Worm (Caenorhabditis elegans) whole organism, L3 larva: ENCODE results near the gene F49C5.3.

Experiments
- R02D3.7 ChIP-seq: fragments of 150-350 bp; optimal IDR thresholded peaks from 2 replicates; lab custom pipeline; 2014; ENCODE audit warnings: missing biosample characterization, missing genetic modification characterization
- ZK546.5 ChIP-seq: sonication (generic microtip); optimal IDR thresholded peaks from 2 replicates; lab custom pipeline; 2017; ENCODE audit warnings: missing biosample characterization, missing genetic modification characterization
- aly-2 ChIP-seq: fragments of 150-350 bp; optimal IDR thresholded peaks from 2 replicates; lab custom pipeline; 2014; ENCODE audit warnings: missing biosample characterization, missing genetic modification characterization
- ama-1 ChIP-seq: fragments of 150-350 bp; optimal IDR thresholded peaks from 2 replicates; lab custom pipeline; 2018
- ceh-16 ChIP-seq: sonication (generic microtip); optimal IDR thresholded peaks from 2 replicates; lab custom pipeline; 2017; ENCODE audit warnings: missing biosample characterization, missing genetic modification characterization
- ceh-28 ChIP-seq: fragments of 150-350 bp; optimal IDR thresholded peaks from 2 replicates; lab custom pipeline; 2014; ENCODE audit warnings: missing biosample characterization, missing genetic modification reagents, missing genetic modification characterization
- ceh-82 ChIP-seq: fragments of 150-350 bp; optimal IDR thresholded peaks from 2 replicates; lab custom pipeline; 2014; ENCODE audit warnings: missing biosample characterization, missing genetic modification characterization
- ceh-9 ChIP-seq: sonication (generic microtip); optimal IDR thresholded peaks from 2 replicates; lab custom pipeline; 2018; ENCODE audit warnings: missing biosample characterization, missing genetic modification characterization
- daf-12 ChIP-seq: fragments of 150-350 bp; optimal IDR thresholded peaks from 2 replicates; lab custom pipeline; 2014; ENCODE audit warnings: missing biosample characterization, missing genetic modification reagents, missing genetic modification characterization
- egl-27 ChIP-seq: sonication (generic microtip); optimal IDR thresholded peaks from 4 replicates; lab custom pipeline; 2017; ENCODE audit warnings: missing biosample characterization, missing genetic modification reagents, missing genetic modification characterization
- egl-5 ChIP-seq: fragments of 150-350 bp; optimal IDR thresholded peaks from 2 replicates; lab custom pipeline; 2017; ENCODE audit warnings: missing biosample characterization, missing genetic modification reagents, missing genetic modification characterization, inconsistent platforms
- elt-1 ChIP-seq: fragments of 150-350 bp; optimal IDR thresholded peaks from 2 replicates; lab custom pipeline; 2014; ENCODE audit warnings: missing biosample characterization, missing genetic modification characterization
- elt-2 ChIP-seq: sonication (generic microtip); optimal IDR thresholded peaks from 2 replicates; lab custom pipeline; 2016; ENCODE audit warnings: missing genetic modification reagents, mild to moderate bottlenecking, missing genetic modification characterization, missing compliant biosample characterization
- elt-3 ChIP-seq, 3 experiments: fragments of 150-350 bp in 1 of 3; sonication (generic microtip) in 2 of 3; optimal IDR thresholded peaks; 2 replicates in 2 of 3; 4 replicates in 1 of 3; lab custom pipeline; 2014 to 2017; ENCODE audit warnings: missing biosample characterization in 3 of 3, missing genetic modification characterization in 3 of 3
- eor-1 ChIP-seq, 2 experiments: fragments of 150-350 bp; optimal IDR thresholded peaks; 2 replicates each; lab custom pipeline; 2014 to 2018; ENCODE audit warnings: missing biosample characterization in 2 of 2, missing genetic modification characterization in 2 of 2
- fkh-10 ChIP-seq: sonication (generic microtip); optimal IDR thresholded peaks from 2 replicates; lab custom pipeline; 2017; ENCODE audit warnings: missing biosample characterization, missing genetic modification reagents, missing genetic modification characterization
- fkh-2 ChIP-seq: fragments of 150-350 bp; optimal IDR thresholded peaks from 2 replicates; lab custom pipeline; 2014; ENCODE audit warnings: missing biosample characterization, missing genetic modification reagents, missing genetic modification characterization
- fos-1 ChIP-seq: fragments of 150-350 bp; optimal IDR thresholded peaks from 2 replicates; lab custom pipeline; 2014; ENCODE audit warnings: missing biosample characterization, missing genetic modification characterization
- hmg-11 ChIP-seq: sonication (generic microtip); optimal IDR thresholded peaks from 2 replicates; lab custom pipeline; 2016; ENCODE audit warnings: missing genetic modification characterization, missing compliant biosample characterization
- jun-1 ChIP-seq: fragments of 150-350 bp; optimal IDR thresholded peaks from 2 replicates; lab custom pipeline; 2014; ENCODE audit warnings: missing biosample characterization, missing genetic modification reagents, missing genetic modification characterization
- lin-15B ChIP-seq: fragments of 150-350 bp; optimal IDR thresholded peaks from 2 replicates; lab custom pipeline; 2014; ENCODE audit warnings: missing biosample characterization, missing genetic modification characterization
- lin-39 ChIP-seq: fragments of 150-350 bp; optimal IDR thresholded peaks from 2 replicates; lab custom pipeline; 2018; ENCODE audit warnings: missing biosample characterization, missing genetic modification reagents, missing genetic modification characterization
- lsy-12 ChIP-seq: sonication (generic microtip); optimal IDR thresholded peaks from 2 replicates; lab custom pipeline; 2016; ENCODE audit warnings: mild to moderate bottlenecking, missing genetic modification characterization, missing compliant biosample characterization
- mdl-1 ChIP-seq: fragments of 150-350 bp; optimal IDR thresholded peaks from 2 replicates; lab custom pipeline; 2014; ENCODE audit warnings: missing biosample characterization, missing genetic modification characterization
- mml-1 ChIP-seq: fragments of 150-350 bp; sonication (generic microtip); optimal IDR thresholded peaks from 3 replicates; lab custom pipeline; 2014; ENCODE audit warnings: missing biosample characterization, missing genetic modification characterization
- nfya-1 ChIP-seq: sonication (generic microtip); optimal IDR thresholded peaks from 2 replicates; lab custom pipeline; 2017; ENCODE audit warnings: missing genetic modification characterization, mild to moderate bottlenecking, missing compliant biosample characterization, antibody characterized with exemption, moderate library complexity; ENCODE audit not compliant: insufficient read depth
- nhr-11 ChIP-seq: fragments of 150-350 bp; optimal IDR thresholded peaks from 2 replicates; lab custom pipeline; 2014; ENCODE audit warnings: missing biosample characterization, missing genetic modification characterization
- nhr-12 ChIP-seq: fragments of 150-350 bp; optimal IDR thresholded peaks from 2 replicates; lab custom pipeline; 2014; ENCODE audit warnings: missing biosample characterization, missing genetic modification characterization
- nhr-23 ChIP-seq: fragments of 150-350 bp; optimal IDR thresholded peaks from 2 replicates; lab custom pipeline; 2014; ENCODE audit warnings: missing biosample characterization, missing genetic modification reagents, missing genetic modification characterization
- nhr-237 ChIP-seq: fragments of 150-350 bp; optimal IDR thresholded peaks from 2 replicates; lab custom pipeline; 2014; ENCODE audit warnings: missing biosample characterization, missing genetic modification characterization
- nhr-25 ChIP-seq: sonication (generic microtip); optimal IDR thresholded peaks from 2 replicates; lab custom pipeline; 2017; ENCODE audit warnings: missing biosample characterization, missing genetic modification characterization
- nhr-28 ChIP-seq: fragments of 150-350 bp; optimal IDR thresholded peaks from 2 replicates; lab custom pipeline; 2014; ENCODE audit warnings: missing biosample characterization, missing genetic modification characterization
- nhr-43 ChIP-seq: sonication (generic microtip); optimal IDR thresholded peaks from 2 replicates; lab custom pipeline; 2016; ENCODE audit warnings: mild to moderate bottlenecking, missing genetic modification characterization, missing compliant biosample characterization; ENCODE audit not compliant: poor library complexity, severe bottlenecking
- nhr-67 ChIP-seq: fragments of 150-350 bp; optimal IDR thresholded peaks from 2 replicates; lab custom pipeline; 2014; ENCODE audit warnings: missing biosample characterization, missing genetic modification characterization
- nhr-76 ChIP-seq: fragments of 150-350 bp; sonication (generic microtip); optimal IDR thresholded peaks from 5 replicates; lab custom pipeline; 2014; ENCODE audit warnings: missing biosample characterization, missing genetic modification characterization
- nhr-77 ChIP-seq: fragments of 150-350 bp; optimal IDR thresholded peaks from 2 replicates; lab custom pipeline; 2014; ENCODE audit warnings: missing biosample characterization, missing genetic modification characterization
- pha-4 ChIP-seq: fragments of 150-350 bp; optimal IDR thresholded peaks from 2 replicates; lab custom pipeline; 2014; ENCODE audit warnings: missing biosample characterization, missing genetic modification reagents, missing genetic modification characterization
- pqm-1 ChIP-seq: fragments of 150-350 bp; optimal IDR thresholded peaks from 2 replicates; lab custom pipeline; 2017; ENCODE audit warnings: missing biosample characterization, missing genetic modification characterization, inconsistent platforms
- sea-2 ChIP-seq: fragments of 150-350 bp; sonication (generic microtip); optimal IDR thresholded peaks from 4 replicates; lab custom pipeline; 2014; ENCODE audit warnings: missing biosample characterization, missing genetic modification reagents, missing genetic modification characterization
- skn-1 ChIP-seq: fragments of 150-350 bp; optimal IDR thresholded peaks from 2 replicates; lab custom pipeline; 2014; ENCODE audit warnings: missing biosample characterization, missing genetic modification characterization
- snpc-4 ChIP-seq: fragments of 150-350 bp; optimal IDR thresholded peaks from 2 replicates; lab custom pipeline; 2014; ENCODE audit warnings: missing biosample characterization, missing genetic modification characterization
- tbx-2 ChIP-seq: sonication (generic microtip); optimal IDR thresholded peaks from 2 replicates; lab custom pipeline; 2016; ENCODE audit warnings: mild to moderate bottlenecking, missing genetic modification characterization, missing compliant biosample characterization
- unc-39 ChIP-seq: sonication (generic microtip); optimal IDR thresholded peaks from 4 replicates; lab custom pipeline; 2017; ENCODE audit warnings: missing biosample characterization, missing genetic modification characterization
- unc-62 ChIP-seq: fragments of 150-350 bp; sonication (generic microtip); optimal IDR thresholded peaks from 4 replicates; lab custom pipeline; 2014; ENCODE audit warnings: missing biosample characterization, missing genetic modification reagents, missing genetic modification characterization
- zag-1 ChIP-seq: fragments of 150-350 bp; optimal IDR thresholded peaks from 2 replicates; lab custom pipeline; 2014; ENCODE audit warnings: missing biosample characterization, missing genetic modification characterization
- ztf-11 ChIP-seq: fragments of 150-350 bp; optimal IDR thresholded peaks from 2 replicates; lab custom pipeline; 2014; ENCODE audit warnings: missing biosample characterization, missing genetic modification characterization
- ztf-4 ChIP-seq: fragments of 150-350 bp; optimal IDR thresholded peaks from 2 replicates; lab custom pipeline; 2014; ENCODE audit warnings: missing biosample characterization, missing genetic modification characterization

F49C5.3 gene

ce11 chrII:12494556-12495131 is 41.7 kb upstream of the F49C5.3 start, which contains the start of gene col-85:
col-85 (minus strand) TSS chrII:12495095.
- no peak for TF ChIP-seq ceh-16 (tag; lab: Kevin White, UChicago)
- peak; percentile 47 for TF ChIP-seq elt-2
- no peak for TF ChIP-seq mdl-1
- TF ChIP-seq fos-1 (tag; lab: Kevin White, UChicago), result no peak
- TF ChIP-seq egl-27 (tag; lab: Kevin White, UChicago), result peak; percentile 41
- TF ChIP-seq nfya-1, result peak; percentile 66
- TF ChIP-seq hmg-11 (tag; lab: Kevin White, UChicago), result peak; percentile 89
- no peak for TF ChIP-seq ceh-9 (tag; lab: Kevin White, UChicago)
- TF ChIP-seq sea-2, result no peak
- TF ChIP-seq daf-12 (tag; lab: Kevin White, UChicago), result no peak
- peak; percentile 80 for TF ChIP-seq nhr-43 (tag; lab: Kevin White, UChicago)
- TF ChIP-seq lsy-12 (tag; lab: Kevin White, UChicago), result peak; percentile 31
- TF ChIP-seq skn-1 (tag; lab: Kevin White, UChicago), result peak; percentile 63
- TF ChIP-seq pqm-1 (tag; lab: Kevin White, UChicago), result peak; percentile 13
- TF ChIP-seq jun-1 (tag; lab: Kevin White, UChicago), result peak; percentile 61
- no peak for TF ChIP-seq fkh-2 (tag; lab: Kevin White, UChicago)
- TF ChIP-seq nhr-28 (tag; lab: Kevin White, UChicago), result no peak
- no peak for TF ChIP-seq mml-1
- TF ChIP-seq unc-62 (GFP tag; lab: Kevin White, UChicago), result no peak
- TF ChIP-seq nhr-237 (tag; lab: Kevin White, UChicago), result no peak
- no peak for TF ChIP-seq egl-5
- peak; percentile 35 for TF ChIP-seq lin-15B (tag; lab: Kevin White, UChicago)
- no peak for TF ChIP-seq eor-1 (tag; optimal IDR thresholded peaks at IDR 0.05; lab: Kevin White, UChicago)
- TF ChIP-seq nhr-12 (tag; lab: Kevin White, UChicago), result no peak
- TF ChIP-seq fkh-10 (GFP tag; lab: Kevin White, UChicago), result no peak
- TF ChIP-seq ama-1 (lab: Kevin White, UChicago), result no peak
- no peak for TF ChIP-seq nhr-67
- TF ChIP-seq nhr-77 (tag; lab: Kevin White, UChicago), result no peak
- no peak for TF ChIP-seq aly-2 (tag; lab: Kevin White, UChicago)
- no peak for TF ChIP-seq nhr-76 (tag; lab: Kevin White, UChicago)
- peak; percentile 8 for TF ChIP-seq R02D3.7 (tag; lab: Kevin White, UChicago)
- TF ChIP-seq unc-39 (tag; lab: Kevin White, UChicago), result no peak
- TF ChIP-seq nhr-25, result peak; percentile 31
- peak; percentile 15 for TF ChIP-seq tbx-2 (tag; lab: Kevin White, UChicago)
- TF ChIP-seq elt-1 (tag; lab: Kevin White, UChicago), result no peak
- peak; percentile 32 for TF ChIP-seq ceh-82 (tag; lab: Kevin White, UChicago)
- peak; percentile 30 for TF ChIP-seq nhr-23 (tag; lab: Kevin White, UChicago)
- TF ChIP-seq elt-3 (tag; optimal IDR thresholded peaks at IDR 0.05; lab: Kevin White, UChicago), result no peak
- no peak for TF ChIP-seq ceh-28 (tag; lab: Kevin White, UChicago)
- TF ChIP-seq ZK546.5, result no peak
- peak; percentile 93 for TF ChIP-seq snpc-4 (tag; lab: Kevin White, UChicago)
- no peak for TF ChIP-seq nhr-11
- TF ChIP-seq ztf-4 (tag; lab: Kevin White, UChicago), result no peak
- no peak for TF ChIP-seq zag-1 (tag; lab: Kevin White, UChicago)
- TF ChIP-seq ztf-11, result no peak
- no peak for TF ChIP-seq pha-4 (tag; lab: Kevin White, UChicago)
- TF ChIP-seq lin-39 (tag; lab: Kevin White, UChicago), result peak; percentile 19
